Fruit fly (Drosophila melanogaster) whole organism: ENCODE data around the gene CG42847.

Experiments used
- CG8478 ChIP-seq: fragments of >200 bp; optimal IDR thresholded peaks from 2 replicates; lab custom pipeline; 2018; ENCODE audit warnings: inconsistent platforms
- EcR ChIP-seq, 2 experiments: fragments of >200 bp; optimal IDR thresholded peaks; 2 replicates each; lab custom pipeline; 2017; ENCODE audit warnings: missing biosample characterization in 2 of 2, missing genetic modification characterization in 2 of 2, missing genetic modification reagents in 2 of 2

- TF ChIP-seq EcR (GFP tag; optimal IDR thresholded peaks at IDR 0.05; lab: Kevin White, UChicago) (no peak), CG8478 (lab: Kevin White, UChicago) (no peak)
These were observed 15.2 kb downstream of the CG42847 start for dm6 chr2L:9442795-9443287.
